Worm (Caenorhabditis elegans): ENCODE measurements around the gene F41E6.5.

- TF ChIP-seq klf-2 (GFP tag; conservative IDR thresholded peaks at IDR 0.05) (no peak), cog-1 (tag; optimal IDR thresholded peaks at IDR 0.05) (no peak), med-1 (GFP tag; optimal IDR thresholded peaks at IDR 0.05; ENCODE audit: insufficient read depth) (no peak)
Observed at ce11 chrV:8607353-8607850, 4.1 kb downstream of the F41E6.5 start, which contains the start of gene smk-1.

Measured in whole organism, midembryonic.